Fruit fly (Drosophila melanogaster) S2 (cell line): ENCODE data around the gene unc-119.
A peak's percentile ranks its signal among the peaks of the same experiment; 100 is the strongest.

Experiments
- CG8478 ChIP-seq: fragments of >200 bp; optimal IDR thresholded peaks from 2 replicates; lab custom pipeline; 2018
- CTCF ChIP-seq, 2 experiments: fragments of >200 bp; optimal IDR thresholded peaks; 2 replicates each; lab custom pipeline; 2018

The unc-119 gene

dm6 chrX:7290811-7291515 is at the start of gene unc-119:
Gene unc-119 (minus strand): TSS chrX:7291298.
- TF ChIP-seq CG8478 (lab: Kevin White, UChicago) (no peak), CTCF (optimal IDR thresholded peaks at IDR 0.05; lab: Kevin White, UChicago) (peak; percentile 42 to 60)

- no peak for TF ChIP-seq CTCF (optimal IDR thresholded peaks at IDR 0.05; lab: Kevin White, UChicago)
- TF ChIP-seq CG8478 (lab: Kevin White, UChicago), result no peak
Observed at dm6 chrX:7340667-7341066, 49.6 kb upstream of the unc-119 start.

dm6 chrX:7339610-7340326 is 48.7 kb upstream of the unc-119 start:
- TF ChIP-seq CG8478 (lab: Kevin White, UChicago), result no peak
- no peak for TF ChIP-seq CTCF (optimal IDR thresholded peaks at IDR 0.05; lab: Kevin White, UChicago)

- TF ChIP-seq CG8478 (lab: Kevin White, UChicago) (no peak), CTCF (optimal IDR thresholded peaks at IDR 0.05; lab: Kevin White, UChicago) (no peak)
Observed at dm6 chrX:7338538-7338937, 47.4 kb upstream of the unc-119 start.

dm6 chrX:7337975-7338374 is 46.9 kb upstream of the unc-119 start:
- TF ChIP-seq CTCF (optimal IDR thresholded peaks at IDR 0.05; lab: Kevin White, UChicago) (no peak), CG8478 (lab: Kevin White, UChicago) (no peak)

- TF ChIP-seq CG8478 (lab: Kevin White, UChicago) (no peak), CTCF (optimal IDR thresholded peaks at IDR 0.05; lab: Kevin White, UChicago) (no peak)
Observed at dm6 chrX:7336962-7337844, 46.1 kb upstream of the unc-119 start, which contains the start of gene CBP. Gene CBP (plus strand): TSS chrX:7337352.

dm6 chrX:7336121-7336961 is 45.2 kb upstream of the unc-119 start:
- TF ChIP-seq CG8478 (lab: Kevin White, UChicago) (no peak), CTCF (optimal IDR thresholded peaks at IDR 0.05; lab: Kevin White, UChicago) (no peak)

dm6 chrX:7335524-7335991 is 44.5 kb upstream of the unc-119 start:
- no peak for TF ChIP-seq CTCF (optimal IDR thresholded peaks at IDR 0.05; lab: Kevin White, UChicago)
- no peak for TF ChIP-seq CG8478 (lab: Kevin White, UChicago)

dm6 chrX:7334801-7335176 is 43.7 kb upstream of the unc-119 start:
- TF ChIP-seq CG8478 (lab: Kevin White, UChicago) (no peak), CTCF (optimal IDR thresholded peaks at IDR 0.05; lab: Kevin White, UChicago) (no peak)

- no peak for TF ChIP-seq CG8478 (lab: Kevin White, UChicago)
- no peak for TF ChIP-seq CTCF (optimal IDR thresholded peaks at IDR 0.05; lab: Kevin White, UChicago)
Observed at dm6 chrX:7333858-7334800, 43.0 kb upstream of the unc-119 start.

- TF ChIP-seq CTCF (optimal IDR thresholded peaks at IDR 0.05; lab: Kevin White, UChicago), result no peak
- no peak for TF ChIP-seq CG8478 (lab: Kevin White, UChicago)
Observed at dm6 chrX:7333298-7333743, 42.2 kb upstream of the unc-119 start.

dm6 chrX:7332493-7332892 is 41.4 kb upstream of the unc-119 start:
- TF ChIP-seq CG8478 (lab: Kevin White, UChicago), result no peak
- no peak for TF ChIP-seq CTCF (optimal IDR thresholded peaks at IDR 0.05; lab: Kevin White, UChicago)

- TF ChIP-seq CTCF (optimal IDR thresholded peaks at IDR 0.05; lab: Kevin White, UChicago), result no peak
Observed at dm6 chrX:7332091-7332490, 41.0 kb upstream of the unc-119 start, which contains the start of gene CG42780. Gene CG42780 (minus strand): TSS chrX:7332191.
